Worm (Caenorhabditis elegans) whole organism, young adult: ENCODE results near the gene T19D7.6.

Source experiments
- B0035.1 ChIP-seq: sonication (generic microtip); optimal IDR thresholded peaks from 2 replicates; lab custom pipeline; 2016; ENCODE audit warnings: missing genetic modification characterization, mild to moderate bottlenecking, missing compliant biosample characterization, missing genotype, missing genetic modification reagents
- ama-1 ChIP-seq, 3 experiments: fragments of 150-350 bp in 1 of 3; sonication (generic microtip) in 2 of 3; optimal IDR thresholded peaks; 2 replicates each; lab custom pipeline; 2014 to 2018; ENCODE audit warnings: missing biosample characterization in 2 of 3, missing genetic modification characterization in 2 of 3, missing genetic modification reagents in 2 of 3
- ccch-3 ChIP-seq: fragments of 200-800 bp; sonication (Bioruptor generic); optimal IDR thresholded peaks from 2 replicates; lab custom pipeline; 2018; ENCODE audit warnings: mild to moderate bottlenecking, missing genetic modification characterization, missing compliant biosample characterization
- cebp-2 ChIP-seq: fragments of 200-800 bp; sonication (Bioruptor generic); IDR thresholded peaks from 2 replicates; pipeline ENCODE4 v1.3.6; 2022; ENCODE audit warnings: missing genetic modification characterization, missing compliant biosample characterization
- die-1 ChIP-seq: sonication (generic microtip); optimal IDR thresholded peaks from 2 replicates; lab custom pipeline; 2016; ENCODE audit warnings: missing genotype, mild to moderate bottlenecking, missing genetic modification characterization, missing compliant biosample characterization
- egl-44 ChIP-seq: fragments of 200-800 bp; sonication (Bioruptor generic); IDR thresholded peaks from 2 replicates; pipeline ENCODE4 v1.3.6; 2022; ENCODE audit warnings: missing genetic modification reagents, missing genetic modification characterization, missing compliant biosample characterization
- gei-17 ChIP-seq: fragments of 200-800 bp; sonication (Bioruptor generic); optimal IDR thresholded peaks from 2 replicates; lab custom pipeline; 2018; ENCODE audit warnings: mild to moderate bottlenecking, missing genetic modification characterization, missing compliant biosample characterization
- nhr-120 ChIP-seq: fragments of 200-800 bp; sonication (Bioruptor generic); IDR thresholded peaks from 2 replicates; pipeline ENCODE4 v1.3.6; 2022; ENCODE audit warnings: missing genetic modification characterization, missing compliant biosample characterization
- zfh-2 ChIP-seq: fragments of 200-800 bp; sonication (Bioruptor generic); conservative IDR thresholded peaks from 2 replicates; pipeline ENCODE4 v1.3.6; 2022; ENCODE audit warnings: missing genetic modification reagents, missing genetic modification characterization, missing compliant biosample characterization
- zim-3 ChIP-seq: sonication (generic microtip); optimal IDR thresholded peaks from 2 replicates; lab custom pipeline; 2017; ENCODE audit warnings: mild to moderate bottlenecking, missing genetic modification characterization, moderate library complexity, missing compliant biosample characterization
- ztf-18 ChIP-seq: sonication (generic microtip); optimal IDR thresholded peaks from 2 replicates; lab custom pipeline; 2016; ENCODE audit warnings: missing genotype, mild to moderate bottlenecking, missing genetic modification characterization, missing compliant biosample characterization
- ztf-22 ChIP-seq: fragments of 200-800 bp; sonication (Bioruptor generic); optimal IDR thresholded peaks from 2 replicates; lab custom pipeline; 2018; ENCODE audit warnings: mild to moderate bottlenecking, missing genetic modification characterization, moderate library complexity, missing compliant biosample characterization

ce11 chrX:636893-637292, 33.7 kb downstream of the T19D7.6 start, which contains the start of gene pha-2:
- TF ChIP-seq nhr-120 (GFP tag; lab: Robert Waterston, UW), result no peak
- TF ChIP-seq ama-1 (optimal IDR thresholded peaks at IDR 0.05; lab: Kevin White, UChicago), result no peak
- no peak for TF ChIP-seq ama-1 (GFP tag; optimal IDR thresholded peaks at IDR 0.05; lab: Kevin White, UChicago)
- no peak for TF ChIP-seq zfh-2 (GFP tag; lab: Robert Waterston, UW)
- TF ChIP-seq ccch-3, result no peak
- no peak for TF ChIP-seq cebp-2 (GFP tag; lab: Robert Waterston, UW)
- no peak for TF ChIP-seq B0035.1
- no peak for TF ChIP-seq ztf-18 (tag; lab: Kevin White, UChicago)
- no peak for TF ChIP-seq egl-44 (GFP tag; lab: Robert Waterston, UW)
- TF ChIP-seq die-1 (tag; lab: Kevin White, UChicago), result no peak
- TF ChIP-seq zim-3 (tag; lab: Kevin White, UChicago), result no peak
- TF ChIP-seq gei-17, result no peak
- no peak for TF ChIP-seq ztf-22
